Worm (Caenorhabditis elegans) whole organism, L4/young adult: ENCODE data around the gene C01G12.16.

Experiments
- W03F9.2 ChIP-seq: fragments of 150-350 bp; optimal IDR thresholded peaks from 2 replicates; lab custom pipeline; 2014; ENCODE audit warnings: missing biosample characterization, missing genetic modification characterization
- dao-5 ChIP-seq: sonication (generic microtip); optimal IDR thresholded peaks from 2 replicates; lab custom pipeline; 2016; ENCODE audit warnings: missing genotype, missing genetic modification characterization, moderate library complexity, missing compliant biosample characterization
- him-1 ChIP-seq: sonication (generic microtip); optimal IDR thresholded peaks from 2 replicates; lab custom pipeline; 2016; ENCODE audit warnings: missing genotype, missing genetic modification reagents, missing genetic modification characterization, missing compliant biosample characterization

C01G12.16 gene

DNA sequence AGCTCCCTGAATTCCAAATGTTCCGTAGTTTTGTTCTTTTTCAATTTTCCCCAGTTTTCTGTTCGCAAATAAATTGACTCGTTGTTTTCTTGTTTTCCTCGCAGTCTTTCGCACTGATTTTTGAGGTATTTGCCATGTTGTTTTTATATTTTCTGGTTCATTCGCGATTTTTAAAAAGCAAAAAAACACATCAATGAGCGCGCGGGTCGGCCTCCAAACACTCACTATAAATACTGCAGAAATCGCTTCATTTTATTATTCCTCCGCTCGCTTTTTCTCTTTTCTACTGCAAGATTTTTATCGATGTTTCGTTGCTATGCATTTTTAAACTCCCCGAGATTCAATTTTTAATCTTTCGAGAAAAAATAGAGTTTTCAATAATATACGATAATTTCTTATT lies 8.2 kb upstream of the C01G12.16 start:
- TF ChIP-seq him-1 (tag; lab: Kevin White, UChicago) (no peak), dao-5 (tag; lab: Kevin White, UChicago) (no peak)

DNA sequence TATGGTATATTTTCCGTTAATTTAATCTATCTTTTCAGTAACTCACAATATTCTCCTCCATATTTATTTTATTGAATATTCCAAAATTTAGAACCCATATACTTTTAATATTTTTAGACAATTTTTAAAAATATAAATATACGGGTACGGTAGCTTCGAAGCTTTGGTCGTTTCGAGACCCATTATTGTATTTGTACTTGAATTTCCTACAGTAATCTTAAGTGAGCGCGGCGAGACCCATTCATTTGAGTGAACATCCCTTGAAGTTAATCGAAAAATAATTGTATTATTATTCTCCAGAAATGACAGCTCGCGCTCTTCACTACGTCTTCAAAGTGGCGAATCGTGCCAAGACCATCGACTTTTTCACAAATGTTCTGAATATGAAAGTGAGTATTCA lies 7.7 kb upstream of the C01G12.16 start, which contains the start of gene glod-4:
glod-4 (plus strand) TSS at position 301 of the 400 bp plus-strand sequence.
- no peak for TF ChIP-seq him-1 (tag; lab: Kevin White, UChicago)
- no peak for TF ChIP-seq dao-5 (tag; lab: Kevin White, UChicago)
- TF ChIP-seq W03F9.2 (tag; lab: Kevin White, UChicago) = no peak

DNA sequence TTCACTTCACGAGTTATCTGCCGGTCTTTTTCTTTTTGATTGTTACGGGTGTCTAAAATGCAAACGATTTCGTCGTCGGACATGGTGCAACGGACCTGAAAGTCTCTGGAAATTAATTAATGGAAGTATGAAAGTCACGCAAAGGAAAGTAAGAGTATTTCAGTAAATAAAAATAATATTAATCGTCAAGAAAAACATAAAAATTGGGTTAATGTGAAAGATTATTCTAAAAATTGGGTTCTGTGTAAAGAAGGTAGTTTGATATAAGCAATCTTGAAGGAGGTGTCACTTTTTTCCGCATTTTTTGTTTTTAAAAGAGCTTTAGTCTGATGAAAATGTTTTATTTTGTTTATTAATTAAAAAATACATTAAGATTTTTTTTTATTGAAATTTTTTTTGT lies 3.7 kb upstream of the C01G12.16 start, which contains the start of gene C16C10.9:
C16C10.9 (minus strand) TSS at position 101 of the 400 bp plus-strand sequence.
- TF ChIP-seq dao-5 (tag; lab: Kevin White, UChicago) = no peak
- no peak for TF ChIP-seq him-1 (tag; lab: Kevin White, UChicago)
- TF ChIP-seq W03F9.2 (tag; lab: Kevin White, UChicago) = no peak

DNA sequence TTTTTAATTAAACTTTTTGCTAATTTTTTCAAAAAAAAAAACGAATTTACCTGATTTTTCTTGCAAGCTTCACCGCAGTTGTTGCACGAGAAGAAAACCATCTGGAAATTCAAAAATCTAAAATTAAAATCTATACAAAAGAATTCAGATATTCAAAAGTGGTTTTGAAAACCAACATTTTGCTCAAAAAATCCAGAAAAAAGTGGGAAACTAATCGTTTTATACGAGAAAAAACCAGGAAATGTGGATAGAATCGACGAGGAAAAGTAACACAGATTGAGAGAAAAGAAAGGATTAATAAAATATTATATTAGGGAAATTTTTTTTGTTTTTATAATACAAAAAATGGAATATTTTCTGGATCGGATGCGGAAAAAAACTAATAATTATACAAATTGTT lies 3.0 kb downstream of the C01G12.16 start, which contains the start of gene C16C10.8:
C16C10.8 (minus strand) TSS at position 101 of the 400 bp plus-strand sequence.
- TF ChIP-seq W03F9.2 (tag; lab: Kevin White, UChicago) = no peak
- no peak for TF ChIP-seq him-1 (tag; lab: Kevin White, UChicago)
- TF ChIP-seq dao-5 (tag; lab: Kevin White, UChicago) = no peak

DNA sequence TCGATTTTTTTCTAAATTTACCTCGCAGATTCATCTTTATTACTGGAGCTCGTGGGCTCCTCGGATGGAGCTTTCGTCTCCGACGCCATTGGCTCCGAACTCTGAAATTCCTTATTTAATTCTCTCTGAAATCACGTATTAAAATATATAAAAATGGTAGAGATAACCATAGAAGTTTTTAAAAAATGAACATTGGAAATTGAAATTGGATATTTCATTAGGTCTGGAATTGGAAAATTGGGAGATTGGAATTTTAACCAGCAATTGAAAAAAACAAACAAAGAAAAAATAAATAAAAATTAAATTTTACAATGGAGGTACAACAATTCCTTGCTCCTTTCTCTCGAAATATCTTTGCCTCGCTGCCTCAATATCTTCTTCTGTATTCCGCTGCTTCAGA lies 5.7 kb downstream of the C01G12.16 start, which contains the start of gene rnf-5:
rnf-5 (minus strand) TSS at position 101 of the 400 bp plus-strand sequence.
- TF ChIP-seq W03F9.2 (tag; lab: Kevin White, UChicago) (no peak), him-1 (tag; lab: Kevin White, UChicago) (no peak), dao-5 (tag; lab: Kevin White, UChicago) (no peak)

DNA sequence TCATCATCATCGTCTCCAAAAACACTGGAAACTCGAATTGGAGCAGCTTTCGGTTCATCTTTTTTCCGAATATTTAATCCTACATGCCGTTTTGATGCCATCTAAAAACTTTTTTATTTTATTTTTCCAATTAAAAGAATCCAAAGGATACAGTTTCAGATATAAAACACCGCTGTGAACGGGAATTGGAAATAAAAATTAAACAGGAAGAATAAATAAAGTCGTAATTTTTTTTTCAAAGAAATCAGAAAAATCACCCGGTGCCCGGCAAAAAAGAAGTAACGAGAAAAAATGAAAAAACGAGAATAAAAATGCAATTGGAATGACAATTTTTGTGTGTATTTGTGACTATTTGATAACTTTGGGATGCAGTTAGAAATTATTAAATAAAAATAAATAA lies 7.6 kb downstream of the C01G12.16 start, which contains the start of gene ccdc-55:
ccdc-55 (minus strand) TSS at position 101 of the 400 bp plus-strand sequence.
- no peak for TF ChIP-seq him-1 (tag; lab: Kevin White, UChicago)
- TF ChIP-seq W03F9.2 (tag; lab: Kevin White, UChicago) = no peak
- no peak for TF ChIP-seq dao-5 (tag; lab: Kevin White, UChicago)

DNA sequence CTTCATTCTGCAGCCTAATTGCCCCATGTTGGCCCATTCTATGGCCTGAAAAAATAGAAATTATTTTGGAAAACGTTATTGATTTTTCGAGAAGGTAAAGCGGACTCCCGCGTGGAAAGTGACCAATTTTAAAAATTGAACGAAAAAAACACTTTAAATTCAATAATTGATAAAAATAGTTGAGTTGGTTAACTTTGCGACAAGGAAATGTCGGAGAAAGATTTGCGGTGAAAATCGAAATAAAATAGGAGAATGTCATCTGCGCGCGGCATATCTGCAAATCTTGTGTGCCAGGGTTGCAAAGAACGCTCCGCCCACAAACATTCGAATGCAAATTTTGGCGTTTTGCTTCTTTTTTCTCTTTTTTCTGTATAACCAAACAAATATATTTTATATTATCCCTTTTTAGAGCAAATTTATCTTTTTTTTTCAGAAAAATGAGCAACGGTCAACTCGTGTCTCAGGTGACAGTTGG lies 9.9 kb downstream of the C01G12.16 start, which contains the start of the genes rnf-121 and C16C10.4:
rnf-121 (minus strand) TSS at position 51 of the 475 bp plus-strand sequence.
C16C10.4 (plus strand) TSS at position 434 of the 475 bp plus-strand sequence.
- peak; percentile 45 for TF ChIP-seq him-1 (tag; lab: Kevin White, UChicago)
- peak; percentile 43 for TF ChIP-seq dao-5 (tag; lab: Kevin White, UChicago)
- TF ChIP-seq W03F9.2 (tag; lab: Kevin White, UChicago) = peak; percentile 69

DNA sequence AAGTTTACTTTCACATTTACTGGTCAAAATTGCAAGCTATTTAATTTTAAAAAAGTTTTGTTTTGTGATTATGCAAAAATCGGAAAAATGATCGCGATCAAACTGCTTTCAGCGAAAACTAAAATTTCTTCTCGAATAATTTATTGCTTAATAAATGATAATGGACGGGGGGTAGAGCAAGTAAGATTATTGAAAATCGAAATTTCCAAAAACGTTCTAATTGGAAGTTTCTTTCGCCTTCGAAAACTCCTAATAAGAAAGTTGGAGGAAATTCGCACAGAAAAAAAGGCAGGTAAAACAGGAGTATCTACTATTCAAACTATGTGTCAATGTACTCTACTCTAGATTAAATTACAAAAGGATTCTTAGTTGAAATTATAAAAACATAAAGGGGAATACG lies 11.2 kb downstream of the C01G12.16 start:
- no peak for TF ChIP-seq him-1 (tag; lab: Kevin White, UChicago)
- no peak for TF ChIP-seq W03F9.2 (tag; lab: Kevin White, UChicago)
- no peak for TF ChIP-seq dao-5 (tag; lab: Kevin White, UChicago)

DNA sequence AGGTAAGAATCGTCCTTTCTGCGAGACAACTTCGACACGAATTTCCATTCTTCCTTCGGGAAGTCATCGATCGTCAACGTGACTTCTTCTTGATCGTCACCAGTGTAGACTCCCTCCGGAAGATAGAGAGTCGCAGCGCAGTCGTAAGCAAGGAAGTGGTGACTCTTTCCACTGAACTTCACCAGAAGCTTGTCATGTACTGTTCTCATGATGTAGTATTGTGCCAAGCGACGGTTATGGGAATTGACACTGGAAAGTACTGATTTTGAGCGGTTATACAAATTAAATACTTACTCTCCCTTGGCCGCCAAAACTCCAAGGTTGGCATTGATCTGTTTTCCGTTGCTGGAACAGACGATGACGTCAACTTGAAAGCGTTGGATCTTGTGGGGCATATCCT lies 14.5 kb downstream of the C01G12.16 start:
- TF ChIP-seq dao-5 (tag; lab: Kevin White, UChicago) (no peak), him-1 (tag; lab: Kevin White, UChicago) (no peak), W03F9.2 (tag; lab: Kevin White, UChicago) (no peak)

DNA sequence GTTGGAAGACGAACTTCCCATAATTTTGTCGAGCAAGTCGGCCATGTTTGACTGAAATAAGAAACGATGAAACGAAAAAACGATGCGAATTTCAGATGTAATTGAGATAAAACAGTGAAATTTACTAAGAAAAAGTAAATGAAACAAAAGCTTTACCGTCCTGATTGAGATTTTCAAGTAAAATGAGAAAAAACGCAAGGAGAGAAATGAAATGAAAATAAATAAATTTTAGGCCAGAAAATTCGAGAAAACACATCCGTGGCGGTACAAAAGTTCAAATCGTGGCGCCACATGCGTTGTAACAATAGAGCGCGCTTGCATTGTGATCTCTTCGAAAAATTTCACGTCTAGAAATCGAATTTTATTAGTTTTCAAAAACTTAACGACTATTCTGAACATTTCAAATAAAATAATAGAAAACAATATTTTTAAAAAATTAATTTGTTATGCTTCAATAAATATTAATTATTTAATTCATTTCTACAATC lies 15.1 kb downstream of the C01G12.16 start, which contains the start of the genes hrde-1 and C16C10.13:
hrde-1 (minus strand) TSS at position 51 of the 488 bp plus-strand sequence.
C16C10.13 (plus strand) TSS at position 332 of the 488 bp plus-strand sequence.
- TF ChIP-seq dao-5 (tag; lab: Kevin White, UChicago) (no peak), him-1 (tag; lab: Kevin White, UChicago) (no peak), W03F9.2 (tag; lab: Kevin White, UChicago) (peak; percentile 75)

DNA sequence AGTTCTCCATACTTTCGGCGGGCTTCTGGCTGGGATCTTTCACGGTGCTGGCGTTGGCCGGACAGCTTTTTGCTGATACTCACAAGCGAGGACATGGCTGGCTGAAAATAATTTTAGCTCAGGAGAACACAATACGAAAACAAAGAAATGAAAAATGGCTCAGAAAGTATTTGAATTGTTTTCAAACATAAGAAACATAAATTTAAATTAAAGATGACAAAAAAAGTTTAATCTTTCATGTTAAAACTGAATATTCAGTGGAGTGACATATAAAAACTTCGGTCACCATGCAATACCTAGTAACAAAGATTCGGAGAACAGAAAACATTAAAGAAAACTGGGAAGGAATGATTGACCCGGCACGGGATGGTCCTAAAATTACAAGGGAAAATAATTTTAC lies 17.5 kb downstream of the C01G12.16 start, which contains the start of gene C16C10.2:
C16C10.2 (minus strand) TSS at position 101 of the 400 bp plus-strand sequence.
- TF ChIP-seq dao-5 (tag; lab: Kevin White, UChicago) = no peak

DNA sequence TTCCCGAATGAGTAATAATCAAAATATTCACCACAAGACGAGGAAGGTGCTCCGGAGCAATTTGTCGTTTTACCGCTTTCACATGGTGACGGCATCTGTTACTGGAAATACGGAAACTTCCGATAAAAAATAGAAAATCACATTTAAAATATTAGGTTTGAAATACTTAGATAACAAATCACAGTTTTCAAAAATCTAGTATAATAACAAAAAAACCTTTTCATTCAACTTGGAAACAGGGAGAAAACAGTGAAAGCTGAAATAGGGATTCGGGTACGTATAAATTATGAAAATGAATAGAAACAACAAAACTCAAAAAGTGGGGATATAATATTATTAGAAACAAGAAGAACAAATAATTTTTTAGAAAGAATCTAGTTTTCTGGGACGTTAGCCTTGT lies 20.3 kb downstream of the C01G12.16 start, which contains the start of gene C16C10.1:
C16C10.1 (minus strand) TSS at position 101 of the 400 bp plus-strand sequence.
- TF ChIP-seq him-1 (tag; lab: Kevin White, UChicago) (no peak), dao-5 (tag; lab: Kevin White, UChicago) (no peak), W03F9.2 (tag; lab: Kevin White, UChicago) (no peak)

DNA sequence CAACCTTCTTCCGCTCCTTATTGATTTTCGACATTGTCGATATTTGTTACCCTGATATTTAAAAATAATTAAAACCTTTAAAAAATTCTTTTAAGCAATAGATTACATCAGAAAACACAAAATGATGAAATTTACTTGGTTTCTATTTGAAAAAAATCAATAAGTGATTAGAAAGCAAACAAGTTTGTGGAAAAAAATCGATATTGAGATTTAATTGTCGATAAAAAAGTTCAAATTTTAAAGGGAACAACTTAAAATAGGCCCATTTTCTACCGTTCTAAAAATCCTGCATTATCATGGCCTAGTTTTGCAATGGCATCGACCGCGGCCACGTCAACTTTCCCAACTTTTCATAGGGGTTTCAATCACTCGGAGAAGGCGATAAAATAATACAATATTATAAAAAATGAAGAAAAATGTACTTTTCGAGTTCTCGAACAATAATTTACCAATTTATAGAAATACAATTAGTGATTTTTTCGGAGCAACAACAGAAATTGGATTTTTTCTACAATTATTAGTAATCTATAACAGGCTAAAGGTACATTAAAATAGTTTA lies 25.8 kb downstream of the C01G12.16 start, which contains the start of gene lars-1:
lars-1 (minus strand) TSS at position 51 of the 559 bp plus-strand sequence.
- TF ChIP-seq dao-5 (tag; lab: Kevin White, UChicago) (no peak), W03F9.2 (tag; lab: Kevin White, UChicago) (no peak), him-1 (tag; lab: Kevin White, UChicago) (no peak)
